Worm (Caenorhabditis elegans) whole organism, L3 larva: ENCODE measurements around the gene pqn-75.

Experiments
- R02D3.7 ChIP-seq: fragments of 150-350 bp; optimal IDR thresholded peaks from 2 replicates; lab custom pipeline; 2014; ENCODE audit warnings: missing biosample characterization, missing genetic modification characterization
- ZK546.5 ChIP-seq: sonication (generic microtip); optimal IDR thresholded peaks from 2 replicates; lab custom pipeline; 2017; ENCODE audit warnings: missing biosample characterization, missing genetic modification characterization
- ceh-28 ChIP-seq: fragments of 150-350 bp; optimal IDR thresholded peaks from 2 replicates; lab custom pipeline; 2014; ENCODE audit warnings: missing biosample characterization, missing genetic modification reagents, missing genetic modification characterization
- ceh-82 ChIP-seq: fragments of 150-350 bp; optimal IDR thresholded peaks from 2 replicates; lab custom pipeline; 2014; ENCODE audit warnings: missing biosample characterization, missing genetic modification characterization
- ceh-9 ChIP-seq: sonication (generic microtip); optimal IDR thresholded peaks from 2 replicates; lab custom pipeline; 2018; ENCODE audit warnings: missing biosample characterization, missing genetic modification characterization
- daf-12 ChIP-seq: fragments of 150-350 bp; optimal IDR thresholded peaks from 2 replicates; lab custom pipeline; 2014; ENCODE audit warnings: missing biosample characterization, missing genetic modification reagents, missing genetic modification characterization
- egl-27 ChIP-seq: sonication (generic microtip); optimal IDR thresholded peaks from 4 replicates; lab custom pipeline; 2017; ENCODE audit warnings: missing biosample characterization, missing genetic modification reagents, missing genetic modification characterization
- elt-1 ChIP-seq: fragments of 150-350 bp; optimal IDR thresholded peaks from 2 replicates; lab custom pipeline; 2014; ENCODE audit warnings: missing biosample characterization, missing genetic modification characterization
- elt-2 ChIP-seq: sonication (generic microtip); optimal IDR thresholded peaks from 2 replicates; lab custom pipeline; 2016; ENCODE audit warnings: missing genetic modification reagents, mild to moderate bottlenecking, missing genetic modification characterization, missing compliant biosample characterization
- elt-3 ChIP-seq, 3 experiments: fragments of 150-350 bp in 1 of 3; sonication (generic microtip) in 2 of 3; optimal IDR thresholded peaks; 2 replicates in 2 of 3; 4 replicates in 1 of 3; lab custom pipeline; 2014 to 2017; ENCODE audit warnings: missing biosample characterization in 3 of 3, missing genetic modification characterization in 3 of 3
- eor-1 ChIP-seq, 2 experiments: fragments of 150-350 bp; optimal IDR thresholded peaks; 2 replicates each; lab custom pipeline; 2014 to 2018; ENCODE audit warnings: missing biosample characterization in 2 of 2, missing genetic modification characterization in 2 of 2
- fos-1 ChIP-seq: fragments of 150-350 bp; optimal IDR thresholded peaks from 2 replicates; lab custom pipeline; 2014; ENCODE audit warnings: missing biosample characterization, missing genetic modification characterization
- hmg-11 ChIP-seq: sonication (generic microtip); optimal IDR thresholded peaks from 2 replicates; lab custom pipeline; 2016; ENCODE audit warnings: missing genetic modification characterization, missing compliant biosample characterization
- jun-1 ChIP-seq: fragments of 150-350 bp; optimal IDR thresholded peaks from 2 replicates; lab custom pipeline; 2014; ENCODE audit warnings: missing biosample characterization, missing genetic modification reagents, missing genetic modification characterization
- lin-15B ChIP-seq: fragments of 150-350 bp; optimal IDR thresholded peaks from 2 replicates; lab custom pipeline; 2014; ENCODE audit warnings: missing biosample characterization, missing genetic modification characterization
- lin-39 ChIP-seq: fragments of 150-350 bp; optimal IDR thresholded peaks from 2 replicates; lab custom pipeline; 2018; ENCODE audit warnings: missing biosample characterization, missing genetic modification reagents, missing genetic modification characterization
- mml-1 ChIP-seq: fragments of 150-350 bp; sonication (generic microtip); optimal IDR thresholded peaks from 3 replicates; lab custom pipeline; 2014; ENCODE audit warnings: missing biosample characterization, missing genetic modification characterization
- nfya-1 ChIP-seq: sonication (generic microtip); optimal IDR thresholded peaks from 2 replicates; lab custom pipeline; 2017; ENCODE audit warnings: missing genetic modification characterization, mild to moderate bottlenecking, missing compliant biosample characterization, antibody characterized with exemption, moderate library complexity; ENCODE audit not compliant: insufficient read depth
- nhr-23 ChIP-seq: fragments of 150-350 bp; optimal IDR thresholded peaks from 2 replicates; lab custom pipeline; 2014; ENCODE audit warnings: missing biosample characterization, missing genetic modification reagents, missing genetic modification characterization
- nhr-237 ChIP-seq: fragments of 150-350 bp; optimal IDR thresholded peaks from 2 replicates; lab custom pipeline; 2014; ENCODE audit warnings: missing biosample characterization, missing genetic modification characterization
- nhr-28 ChIP-seq: fragments of 150-350 bp; optimal IDR thresholded peaks from 2 replicates; lab custom pipeline; 2014; ENCODE audit warnings: missing biosample characterization, missing genetic modification characterization
- nhr-67 ChIP-seq: fragments of 150-350 bp; optimal IDR thresholded peaks from 2 replicates; lab custom pipeline; 2014; ENCODE audit warnings: missing biosample characterization, missing genetic modification characterization
- nhr-77 ChIP-seq: fragments of 150-350 bp; optimal IDR thresholded peaks from 2 replicates; lab custom pipeline; 2014; ENCODE audit warnings: missing biosample characterization, missing genetic modification characterization
- pha-4 ChIP-seq: fragments of 150-350 bp; optimal IDR thresholded peaks from 2 replicates; lab custom pipeline; 2014; ENCODE audit warnings: missing biosample characterization, missing genetic modification reagents, missing genetic modification characterization
- pqm-1 ChIP-seq: fragments of 150-350 bp; optimal IDR thresholded peaks from 2 replicates; lab custom pipeline; 2017; ENCODE audit warnings: missing biosample characterization, missing genetic modification characterization, inconsistent platforms
- sea-2 ChIP-seq: fragments of 150-350 bp; sonication (generic microtip); optimal IDR thresholded peaks from 4 replicates; lab custom pipeline; 2014; ENCODE audit warnings: missing biosample characterization, missing genetic modification reagents, missing genetic modification characterization
- skn-1 ChIP-seq: fragments of 150-350 bp; optimal IDR thresholded peaks from 2 replicates; lab custom pipeline; 2014; ENCODE audit warnings: missing biosample characterization, missing genetic modification characterization
- snpc-4 ChIP-seq: fragments of 150-350 bp; optimal IDR thresholded peaks from 2 replicates; lab custom pipeline; 2014; ENCODE audit warnings: missing biosample characterization, missing genetic modification characterization
- unc-39 ChIP-seq: sonication (generic microtip); optimal IDR thresholded peaks from 4 replicates; lab custom pipeline; 2017; ENCODE audit warnings: missing biosample characterization, missing genetic modification characterization
- unc-62 ChIP-seq: fragments of 150-350 bp; sonication (generic microtip); optimal IDR thresholded peaks from 4 replicates; lab custom pipeline; 2014; ENCODE audit warnings: missing biosample characterization, missing genetic modification reagents, missing genetic modification characterization
- zag-1 ChIP-seq: fragments of 150-350 bp; optimal IDR thresholded peaks from 2 replicates; lab custom pipeline; 2014; ENCODE audit warnings: missing biosample characterization, missing genetic modification characterization
- ztf-4 ChIP-seq: fragments of 150-350 bp; optimal IDR thresholded peaks from 2 replicates; lab custom pipeline; 2014; ENCODE audit warnings: missing biosample characterization, missing genetic modification characterization

pqn-75 gene

DNA sequence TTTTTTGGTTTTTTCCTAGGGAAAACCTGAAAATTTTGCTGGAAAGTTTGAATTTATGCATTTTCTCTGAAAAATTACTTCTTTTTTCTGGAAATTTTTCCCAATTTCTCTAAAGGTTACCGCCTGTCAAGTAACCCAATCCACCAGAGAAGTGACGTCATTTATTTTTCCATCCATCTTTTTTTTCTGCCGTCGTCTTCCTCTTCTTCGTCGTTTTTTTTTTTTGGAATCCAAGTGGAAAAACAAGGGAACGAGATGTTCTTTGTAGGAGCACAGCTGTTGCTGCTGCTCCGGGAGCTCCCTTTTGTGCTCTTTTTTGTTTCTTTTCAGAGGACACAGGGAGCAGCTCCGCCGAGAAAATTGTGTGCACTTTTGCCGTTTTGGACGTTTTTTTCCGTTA, 22.2 kb downstream of the pqn-75 start:
- no peak for TF ChIP-seq snpc-4
- TF ChIP-seq nfya-1 (tag; lab: Kevin White, UChicago) = peak; percentile 14
- TF ChIP-seq, all 47 proteins: peak for 1

DNA sequence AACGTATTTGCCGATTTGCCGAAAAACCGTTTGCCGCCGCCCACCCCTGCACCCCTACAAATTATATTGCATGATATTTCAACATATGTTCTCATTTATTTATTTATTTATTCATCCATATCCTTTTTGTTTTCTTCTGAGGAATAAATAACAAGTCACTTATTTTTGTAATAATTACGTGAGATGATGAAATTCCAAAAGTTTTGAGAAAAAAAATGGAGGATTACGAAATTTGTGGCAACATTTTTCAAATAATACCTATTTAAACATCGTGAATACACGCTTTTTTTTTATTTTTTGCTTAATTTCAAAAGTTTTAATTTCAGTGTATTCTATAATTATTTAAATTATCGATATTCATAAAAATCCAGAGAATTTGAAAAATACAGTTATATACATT, 24.8 kb downstream of the pqn-75 start:
- TF ChIP-seq elt-1 (tag; lab: Kevin White, UChicago) (no peak), ceh-28 (tag; lab: Kevin White, UChicago) (no peak), hmg-11 (tag; lab: Kevin White, UChicago) (no peak), fos-1 (tag; lab: Kevin White, UChicago) (no peak), elt-3 (tag; optimal IDR thresholded peaks at IDR 0.05; lab: Kevin White, UChicago) (no peak), ceh-82 (no peak), daf-12 (tag; lab: Kevin White, UChicago) (no peak)

DNA sequence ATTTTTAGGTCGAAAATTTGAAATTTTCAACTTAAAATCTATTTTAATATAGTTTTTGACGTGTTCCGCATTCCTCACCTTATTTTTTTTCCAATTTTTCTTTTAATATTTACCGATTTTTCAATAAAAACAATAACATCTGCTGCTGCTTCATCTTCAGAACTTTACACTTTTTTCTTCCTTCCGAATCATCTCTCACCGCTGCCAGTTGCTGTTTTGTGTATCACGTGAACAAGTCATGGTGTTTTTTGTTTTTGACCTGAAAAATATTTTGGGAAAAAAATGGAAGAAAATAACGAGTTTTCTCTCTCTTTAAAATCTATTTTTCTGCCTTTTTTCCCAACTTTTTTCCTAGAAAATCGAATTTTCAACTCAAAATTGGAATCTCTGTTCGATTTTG, 27.6 kb downstream of the pqn-75 start:
- TF ChIP-seq daf-12 (tag; lab: Kevin White, UChicago) = no peak
- TF ChIP-seq egl-27 (tag; lab: Kevin White, UChicago) = no peak
- TF ChIP-seq nhr-28 (tag; lab: Kevin White, UChicago) = no peak
- no peak for TF ChIP-seq mml-1
- TF ChIP-seq nhr-67 (tag; lab: Kevin White, UChicago) = no peak
- no peak for TF ChIP-seq R02D3.7 (tag; lab: Kevin White, UChicago)
- peak; percentile 19 for TF ChIP-seq nfya-1 (tag; lab: Kevin White, UChicago)

DNA sequence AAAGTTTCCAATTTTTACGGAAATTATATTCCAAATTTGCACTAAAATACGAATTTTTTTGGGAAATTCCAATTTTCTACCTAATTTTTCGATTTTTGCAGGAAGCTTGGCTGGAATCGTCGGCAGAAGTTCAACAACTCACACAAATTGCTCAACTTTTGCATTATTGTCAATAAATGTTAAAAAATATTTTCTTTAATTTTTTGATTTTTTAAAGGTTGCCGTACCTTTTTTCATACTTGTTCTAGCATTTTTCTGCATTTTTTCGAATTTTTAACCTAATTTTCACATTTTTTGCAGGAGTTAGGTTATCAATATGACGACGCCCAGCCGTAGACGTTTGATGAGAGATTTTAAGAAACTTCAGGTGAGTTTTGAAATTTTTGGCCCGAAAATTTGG, 30.6 kb downstream of the pqn-75 start, which contains the start of gene ubc-1:
Gene ubc-1 (plus strand): TSS at position 301 of the 400 bp plus-strand sequence.
- TF ChIP-seq jun-1 (tag; lab: Kevin White, UChicago) = no peak
- TF ChIP-seq pqm-1 (tag; lab: Kevin White, UChicago) = no peak
- TF ChIP-seq ceh-9 (tag; lab: Kevin White, UChicago) = no peak
- TF ChIP-seq, all 47 proteins: peak for 0

DNA sequence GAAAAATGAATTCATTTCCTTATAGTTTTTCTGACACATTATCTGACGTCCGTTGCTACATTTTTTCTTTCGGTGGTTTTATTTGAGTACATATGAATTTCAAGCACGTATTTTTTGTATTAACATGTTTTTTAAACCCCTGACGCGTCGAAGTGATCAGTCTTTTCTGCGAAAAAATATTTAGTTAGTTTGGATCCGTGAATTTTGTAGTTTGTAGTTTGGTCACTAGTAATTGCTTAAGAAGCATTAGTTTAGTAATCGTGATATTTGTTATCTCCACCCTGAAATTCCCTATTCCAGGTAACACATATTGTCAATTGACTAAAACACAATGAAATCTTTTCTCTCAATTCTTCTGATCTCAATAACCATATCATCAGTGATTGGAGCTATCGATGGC, 36.6 kb downstream of the pqn-75 start, which contains the start of gene C35B1.7:
Gene C35B1.7 (plus strand): TSS at position 301 of the 400 bp plus-strand sequence.
- no peak for TF ChIP-seq ztf-4 (tag; lab: Kevin White, UChicago)
- TF ChIP-seq nfya-1 (tag; lab: Kevin White, UChicago) = no peak
- no peak for TF ChIP-seq daf-12 (tag; lab: Kevin White, UChicago)
- TF ChIP-seq mml-1 = no peak
- no peak for TF ChIP-seq skn-1 (tag; lab: Kevin White, UChicago)
- TF ChIP-seq nhr-23 = no peak
- no peak for TF ChIP-seq eor-1 (tag; optimal IDR thresholded peaks at IDR 0.05; lab: Kevin White, UChicago)
- TF ChIP-seq nhr-77 (tag; lab: Kevin White, UChicago) = no peak
- TF ChIP-seq lin-39 = no peak
- no peak for TF ChIP-seq sea-2 (GFP tag; lab: Kevin White, UChicago)
- no peak for TF ChIP-seq elt-2
- TF ChIP-seq hmg-11 (tag; lab: Kevin White, UChicago) = no peak
- no peak for TF ChIP-seq ceh-28 (tag; lab: Kevin White, UChicago)
- TF ChIP-seq nhr-67 (tag; lab: Kevin White, UChicago) = no peak
- no peak for TF ChIP-seq snpc-4

DNA sequence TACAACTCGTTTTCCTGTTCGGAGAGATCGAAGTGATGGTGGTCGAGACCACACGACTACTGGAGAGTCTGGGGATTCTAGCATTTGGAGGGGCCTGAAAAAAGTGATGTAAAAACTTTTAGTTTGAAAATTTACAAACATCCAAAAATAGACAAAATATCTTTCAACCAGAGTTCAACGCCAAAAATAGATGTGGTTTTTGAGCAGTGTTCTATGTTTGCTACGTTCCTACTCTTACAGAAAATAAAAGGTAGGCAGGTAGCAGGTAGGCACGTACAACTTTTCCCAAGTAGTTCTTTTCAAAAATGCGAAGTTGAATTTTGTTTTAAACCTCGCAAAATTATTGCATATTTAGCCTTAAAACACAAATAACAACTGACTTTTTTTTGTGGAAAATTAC, 40.3 kb downstream of the pqn-75 start, which contains the start of gene F49F1.14:
Gene F49F1.14 (minus strand): TSS at position 101 of the 400 bp plus-strand sequence.
- no peak for TF ChIP-seq pha-4 (tag; lab: Kevin White, UChicago)
- TF ChIP-seq ceh-82 = no peak
- no peak for TF ChIP-seq nhr-23
- no peak for TF ChIP-seq ZK546.5 (tag; lab: Kevin White, UChicago)
- no peak for TF ChIP-seq nhr-28 (tag; lab: Kevin White, UChicago)
- TF ChIP-seq unc-62 (GFP tag; lab: Kevin White, UChicago) = no peak
- no peak for TF ChIP-seq skn-1 (tag; lab: Kevin White, UChicago)
- TF ChIP-seq nhr-77 (tag; lab: Kevin White, UChicago) = no peak
- TF ChIP-seq zag-1 (tag; lab: Kevin White, UChicago) = no peak
- no peak for TF ChIP-seq unc-39 (tag; lab: Kevin White, UChicago)
- no peak for TF ChIP-seq ztf-4 (tag; lab: Kevin White, UChicago)
- no peak for TF ChIP-seq pqm-1 (tag; lab: Kevin White, UChicago)
- no peak for TF ChIP-seq nhr-237 (tag; lab: Kevin White, UChicago)
- no peak for TF ChIP-seq fos-1 (tag; lab: Kevin White, UChicago)
- TF ChIP-seq mml-1 = no peak
- no peak for TF ChIP-seq lin-15B (tag; lab: Kevin White, UChicago)
- TF ChIP-seq elt-3 (tag; optimal IDR thresholded peaks at IDR 0.05; lab: Kevin White, UChicago) = no peak
- TF ChIP-seq, all 47 proteins: peak for 0
